Fruit fly (Drosophila melanogaster) whole organism, embryonic: ENCODE data around the gene PolD2.
A peak's percentile ranks its signal among the peaks of the same experiment; 100 is the strongest.

Experiments used
- ATbp ChIP-seq: fragments of 200-800 bp; sonication (Bioruptor generic); optimal IDR thresholded peaks from 2 replicates; lab custom pipeline; 2017; ENCODE audit warnings: missing biosample characterization, mild to moderate bottlenecking, missing genetic modification characterization, missing genetic modification reagents
- Adf1 ChIP-seq: fragments of 200-800 bp; sonication (Bioruptor generic); IDR thresholded peaks from 2 replicates; pipeline ENCODE4 v1.3.6; 2022; ENCODE audit warnings: missing biosample characterization, missing genetic modification characterization
- Atf-2 ChIP-seq: fragments of 200-800 bp; sonication (Bioruptor generic); optimal IDR thresholded peaks from 2 replicates; lab custom pipeline; 2016; ENCODE audit warnings: missing biosample characterization, missing genetic modification characterization
- B-H1 ChIP-seq: fragments of 200-800 bp; sonication (Bioruptor generic); IDR thresholded peaks from 3 replicates; pipeline ENCODE4 v1.3.6; 2022; ENCODE audit warnings: missing biosample characterization, missing genetic modification characterization
- CG10366 ChIP-seq: fragments of 200-800 bp; sonication (Bioruptor generic); IDR thresholded peaks from 2 replicates; pipeline ENCODE4 v1.3.6; 2022; ENCODE audit warnings: missing biosample characterization, missing genetic modification characterization
- CG10959 ChIP-seq: fragments of 200-800 bp; sonication (Bioruptor generic); IDR thresholded peaks from 2 replicates; pipeline ENCODE4 v1.3.6; 2022; ENCODE audit warnings: missing biosample characterization, missing genetic modification characterization
- CG11456 ChIP-seq: fragments of 200-800 bp; sonication (Bioruptor generic); IDR thresholded peaks from 3 replicates; pipeline ENCODE4 v1.3.6; 2022; ENCODE audit warnings: missing biosample characterization, missing genetic modification characterization
- CG1233 ChIP-seq: fragments of 200-800 bp; sonication (Bioruptor generic); optimal IDR thresholded peaks from 4 replicates; lab custom pipeline; 2018; ENCODE audit warnings: missing biosample characterization, mild to moderate bottlenecking, missing genetic modification characterization
- CG13123 ChIP-seq: fragments of 200-800 bp; sonication (Bioruptor generic); optimal IDR thresholded peaks from 2 replicates; lab custom pipeline; 2016; ENCODE audit warnings: missing biosample characterization, missing genetic modification characterization
- CG13287 ChIP-seq: fragments of 200-800 bp; sonication (Bioruptor generic); IDR thresholded peaks from 2 replicates; pipeline ENCODE4 v1.3.6; 2022; ENCODE audit warnings: missing biosample characterization, missing genetic modification characterization; ENCODE audit not compliant: partially characterized antibody
- CG13424 ChIP-seq: fragments of 200-800 bp; sonication (Bioruptor generic); optimal IDR thresholded peaks from 2 replicates; lab custom pipeline; 2019; ENCODE audit warnings: missing biosample characterization, mild to moderate bottlenecking, missing genetic modification characterization, moderate library complexity
- CG15601 ChIP-seq: fragments of 200-800 bp; sonication (Bioruptor generic); optimal IDR thresholded peaks from 3 replicates; lab custom pipeline; 2019; ENCODE audit warnings: missing biosample characterization, mild to moderate bottlenecking, missing genetic modification characterization, moderate library complexity
- CG15696 ChIP-seq: fragments of 200-800 bp; sonication (Bioruptor generic); optimal IDR thresholded peaks from 2 replicates; lab custom pipeline; 2019; ENCODE audit warnings: missing biosample characterization, mild to moderate bottlenecking, missing genetic modification characterization, moderate library complexity
- CG16779 ChIP-seq: fragments of 200-800 bp; sonication (Bioruptor generic); IDR thresholded peaks from 2 replicates; pipeline ENCODE4 v1.3.6; 2022; ENCODE audit warnings: missing biosample characterization, missing genetic modification characterization
- CG16863 ChIP-seq: fragments of 200-800 bp; sonication (Bioruptor generic); optimal IDR thresholded peaks from 3 replicates; lab custom pipeline; 2016; ENCODE audit warnings: missing biosample characterization, missing genetic modification characterization
- CG17186 ChIP-seq: fragments of 200-800 bp; sonication (Bioruptor generic); optimal IDR thresholded peaks from 3 replicates; lab custom pipeline; 2017; ENCODE audit warnings: missing biosample characterization, missing genetic modification reagents, missing genetic modification characterization
- CG3726 ChIP-seq: fragments of 200-800 bp; sonication (Bioruptor generic); IDR thresholded peaks from 3 replicates; pipeline ENCODE4, ENCODE4 v1.3.6; 2022; ENCODE audit warnings: missing biosample characterization, missing genetic modification characterization
- CG4820 ChIP-seq: fragments of 200-800 bp; sonication (Bioruptor generic); optimal IDR thresholded peaks from 3 replicates; lab custom pipeline; 2016; ENCODE audit warnings: missing biosample characterization, missing genetic modification characterization
- CG6254 ChIP-seq: fragments of 200-800 bp; sonication (Bioruptor generic); optimal IDR thresholded peaks from 3 replicates; lab custom pipeline; 2017; ENCODE audit warnings: mild to moderate bottlenecking, missing biosample characterization, missing genetic modification reagents, missing genetic modification characterization
- CG7745 ChIP-seq: fragments of 200-800 bp; sonication (Bioruptor generic); optimal IDR thresholded peaks from 2 replicates; lab custom pipeline; 2018; ENCODE audit warnings: missing biosample characterization, mild to moderate bottlenecking, missing genetic modification characterization, moderate library complexity
- CG9215 ChIP-seq: fragments of 200-800 bp; sonication (Bioruptor generic); IDR thresholded peaks from 2 replicates; pipeline ENCODE4 v1.3.6; 2022; ENCODE audit warnings: missing biosample characterization, missing genetic modification characterization
- CTCF ChIP-seq: fragments of 200-800 bp; sonication (Bioruptor generic); optimal IDR thresholded peaks from 2 replicates; lab custom pipeline; 2017; ENCODE audit warnings: missing biosample characterization, mild to moderate bottlenecking, missing genetic modification characterization, moderate library complexity
- Dip3 ChIP-seq: fragments of 200-800 bp; sonication (Bioruptor generic); optimal IDR thresholded peaks from 3 replicates; lab custom pipeline; 2016; ENCODE audit warnings: missing biosample characterization, missing genetic modification characterization
- Dll ChIP-seq: fragments of 200-800 bp; sonication (Bioruptor generic); IDR thresholded peaks from 4 replicates; pipeline ENCODE4 v1.3.6; 2022; ENCODE audit warnings: missing biosample characterization, missing genetic modification characterization; ENCODE audit not compliant: partially characterized antibody
- Dref ChIP-seq: fragments of 200-800 bp; sonication (Bioruptor generic); IDR thresholded peaks from 2 replicates; pipeline ENCODE4 v1.3.6; 2022; ENCODE audit warnings: missing biosample characterization, missing genetic modification characterization
- Fer2 ChIP-seq: fragments of 200-800 bp; sonication (Bioruptor generic); optimal IDR thresholded peaks from 2 replicates; lab custom pipeline; 2018; ENCODE audit warnings: missing biosample characterization, mild to moderate bottlenecking, missing genetic modification characterization, moderate library complexity
- Gug ChIP-seq: fragments of 200-800 bp; sonication (Bioruptor generic); IDR thresholded peaks from 4 replicates; pipeline ENCODE4 v1.3.6; 2022; ENCODE audit warnings: missing biosample characterization, missing genetic modification characterization
- Lhr ChIP-seq: fragments of 200-800 bp; sonication (Bioruptor generic); optimal IDR thresholded peaks from 3 replicates; lab custom pipeline; 2017; ENCODE audit warnings: mild to moderate bottlenecking, missing biosample characterization, missing genetic modification reagents, missing genetic modification characterization
- Lim3 ChIP-seq: fragments of 200-800 bp; sonication (Bioruptor generic); IDR thresholded peaks from 2 replicates; pipeline ENCODE4 v1.3.6; 2022; ENCODE audit warnings: missing biosample characterization, missing genetic modification characterization
- Mad ChIP-seq: fragments of 200-800 bp; sonication (Bioruptor generic); optimal IDR thresholded peaks from 2 replicates; lab custom pipeline; 2016; ENCODE audit warnings: missing biosample characterization, missing genetic modification characterization
- NC2α ChIP-seq: fragments of 200-800 bp; sonication (Bioruptor generic); optimal IDR thresholded peaks from 2 replicates; lab custom pipeline; 2016; ENCODE audit warnings: missing biosample characterization, missing genetic modification characterization
- Nf-YA ChIP-seq: fragments of 200-800 bp; sonication (Bioruptor generic); IDR thresholded peaks from 2 replicates; pipeline ENCODE4 v1.3.6; 2022; ENCODE audit warnings: missing biosample characterization, missing genetic modification characterization
- Nf-YC ChIP-seq: fragments of 200-800 bp; optimal IDR thresholded peaks from 3 replicates; lab custom pipeline; 2019; ENCODE audit warnings: missing biosample characterization, mild to moderate bottlenecking, missing genetic modification characterization, moderate library complexity
- Tbp ChIP-seq: fragments of >200 bp; optimal IDR thresholded peaks from 2 replicates; lab custom pipeline; 2018; ENCODE audit warnings: missing biosample characterization, missing genetic modification characterization
- ab ChIP-seq: fragments of 200-800 bp; sonication (Bioruptor generic); optimal IDR thresholded peaks from 2 replicates; lab custom pipeline; 2016; ENCODE audit warnings: missing biosample characterization, missing genetic modification characterization
- az2 ChIP-seq: fragments of 200-800 bp; sonication (Bioruptor generic); optimal IDR thresholded peaks from 3 replicates; lab custom pipeline; 2016; ENCODE audit warnings: missing biosample characterization, missing genetic modification characterization
- caup ChIP-seq: fragments of 200-800 bp; sonication (Bioruptor generic); optimal IDR thresholded peaks from 3 replicates; lab custom pipeline; 2017; ENCODE audit warnings: missing biosample characterization, mild to moderate bottlenecking, missing genetic modification characterization, moderate library complexity; ENCODE audit not compliant: severe bottlenecking
- chinmo ChIP-seq: fragments of 200-800 bp; sonication (Bioruptor generic); IDR thresholded peaks from 4 replicates; pipeline ENCODE4 v1.3.6; 2022; ENCODE audit warnings: missing biosample characterization, missing genetic modification characterization; ENCODE audit not compliant: partially characterized antibody
- da ChIP-seq: fragments of 200-800 bp; sonication (Bioruptor generic); optimal IDR thresholded peaks from 2 replicates; lab custom pipeline; 2016; ENCODE audit warnings: missing biosample characterization, missing genetic modification characterization
- dan ChIP-seq: fragments of 200-800 bp; sonication (Bioruptor generic); IDR thresholded peaks from 2 replicates; pipeline ENCODE4 v1.3.6; 2022; ENCODE audit warnings: missing biosample characterization, missing genetic modification characterization
- eve ChIP-seq, 2 experiments: fragments of >200 bp; optimal IDR thresholded peaks; 2 replicates each; lab custom pipeline; 2017; ENCODE audit warnings: missing biosample characterization in 2 of 2, missing genetic modification characterization in 2 of 2
- exex ChIP-seq: fragments of 200-800 bp; sonication (Bioruptor generic); optimal IDR thresholded peaks from 4 replicates; lab custom pipeline; 2018; ENCODE audit warnings: missing biosample characterization, mild to moderate bottlenecking, missing genetic modification characterization, moderate library complexity
- fd3F ChIP-seq: fragments of 200-800 bp; sonication (Bioruptor generic); optimal IDR thresholded peaks from 2 replicates; lab custom pipeline; 2018; ENCODE audit warnings: missing biosample characterization, mild to moderate bottlenecking, missing genetic modification characterization, moderate library complexity
- fd64A ChIP-seq: fragments of 200-800 bp; sonication (Bioruptor generic); optimal IDR thresholded peaks from 3 replicates; lab custom pipeline; 2018; ENCODE audit warnings: missing biosample characterization, mild to moderate bottlenecking, missing genetic modification characterization
- grn ChIP-seq: fragments of 200-800 bp; sonication (Bioruptor generic); optimal IDR thresholded peaks from 3 replicates; lab custom pipeline; 2017; ENCODE audit warnings: missing biosample characterization, missing genetic modification characterization
- ham ChIP-seq: fragments of 200-800 bp; sonication (Bioruptor generic); IDR thresholded peaks from 2 replicates; pipeline ENCODE4 v1.3.6; 2022; ENCODE audit warnings: missing biosample characterization, missing genetic modification characterization
- pho ChIP-seq: fragments of 200-800 bp; sonication (Bioruptor generic); optimal IDR thresholded peaks from 2 replicates; lab custom pipeline; 2016; ENCODE audit warnings: missing biosample characterization, missing genetic modification characterization
- repo ChIP-seq: fragments of 200-800 bp; sonication (Bioruptor generic); optimal IDR thresholded peaks from 2 replicates; lab custom pipeline; 2016; ENCODE audit warnings: missing biosample characterization, missing genetic modification characterization
- ro ChIP-seq: fragments of 200-800 bp; sonication (Bioruptor generic); IDR thresholded peaks from 2 replicates; pipeline ENCODE4 v1.3.6; 2022; ENCODE audit warnings: missing biosample characterization, missing genetic modification characterization
- salm ChIP-seq: fragments of 200-800 bp; sonication (Bioruptor generic); optimal IDR thresholded peaks from 2 replicates; lab custom pipeline; 2018; ENCODE audit warnings: missing biosample characterization, mild to moderate bottlenecking, missing genetic modification characterization
- usp ChIP-seq: fragments of >200 bp; optimal IDR thresholded peaks from 2 replicates; lab custom pipeline; 2017; ENCODE audit warnings: missing biosample characterization, missing genetic modification characterization
- zf30C ChIP-seq: fragments of 200-800 bp; sonication (Bioruptor generic); optimal IDR thresholded peaks from 3 replicates; lab custom pipeline; 2018; ENCODE audit warnings: missing biosample characterization, mild to moderate bottlenecking, missing genetic modification characterization

PolD2 gene

dm6 chr3L:1794943-1795696, 19.7 kb downstream of the PolD2 start, which contains the start of the genes alpha-Spec, dlt and Cdc37 (continued):
- TF ChIP-seq Adf1 (no peak), dan (GFP tag; lab: Robert Waterston, UW) (no peak), exex (tag; lab: Kevin White, UChicago) (peak; percentile 33), CG13123 (no peak), NC2α (GFP tag; lab: Kevin White, UChicago) (peak; percentile 8), fd64A (GFP tag; lab: Kevin White, UChicago) (no peak), CG15601 (tag; lab: Kevin White, UChicago) (peak; percentile 26), CG3726 (no peak), Mad (no peak), da (GFP tag; lab: Kevin White, UChicago) (no peak), chinmo (peak; percentile 88), CG16863 (GFP tag; lab: Kevin White, UChicago) (no peak), ro (no peak), CG17186 (GFP tag; lab: Kevin White, UChicago) (peak; percentile 77), Dll (GFP tag; lab: Robert Waterston, UW) (peak; percentile 84), fd3F (GFP tag; lab: Kevin White, UChicago) (no peak), CG6254 (peak; percentile 72), caup (no peak), CG1233 (GFP tag; lab: Kevin White, UChicago) (no peak), Dip3 (peak; percentile 16), salm (tag; lab: Kevin White, UChicago) (no peak), repo (GFP tag; lab: Kevin White, UChicago) (no peak), Atf-2 (GFP tag; lab: Kevin White, UChicago) (no peak), CG7745 (tag; lab: Kevin White, UChicago) (no peak), CG11456 (GFP tag; lab: Robert Waterston, UW) (no peak), Lim3 (no peak), zf30C (GFP tag; lab: Kevin White, UChicago) (no peak), Fer2 (no peak), CG10366 (GFP tag; lab: Robert Waterston, UW) (no peak), CTCF (GFP tag; lab: Kevin White, UChicago) (peak; percentile 95), Lhr (GFP tag; lab: Kevin White, UChicago) (no peak), usp (GFP tag; lab: Kevin White, UChicago) (no peak), B-H1 (GFP tag; lab: Robert Waterston, UW) (no peak), az2 (no peak), ham (no peak), Tbp (GFP tag; lab: Kevin White, UChicago) (no peak), CG13424 (tag; lab: Kevin White, UChicago) (peak; percentile 12), grn (GFP tag; lab: Kevin White, UChicago) (no peak), Nf-YC (tag; lab: Kevin White, UChicago) (peak; percentile 58), CG16779 (GFP tag; lab: Robert Waterston, UW) (no peak), Gug (GFP tag; lab: Robert Waterston, UW) (no peak), pho (no peak), CG4820 (GFP tag; lab: Kevin White, UChicago) (no peak), ab (GFP tag; lab: Kevin White, UChicago) (no peak), CG10959 (GFP tag; lab: Robert Waterston, UW) (no peak), eve (GFP tag; optimal IDR thresholded peaks at IDR 0.05; lab: Kevin White, UChicago) (no peak), Dref (GFP tag; lab: Robert Waterston, UW) (peak; percentile 95), CG13287 (GFP tag; lab: Robert Waterston, UW) (peak; percentile 87), Nf-YA (no peak), CG15696 (tag; lab: Kevin White, UChicago) (no peak), ATbp (GFP tag; lab: Kevin White, UChicago) (no peak), CG9215 (GFP tag; lab: Robert Waterston, UW) (no peak)
